Worm (Caenorhabditis elegans): Measurements from ENCODE around the gene C07B5.8.

ce11 chrX:9491439-9491838 is 45.1 kb downstream of the C07B5.8 start:
- TF ChIP-seq him-1 (tag; optimal IDR thresholded peaks at IDR 0.05) = no peak
- TF ChIP-seq dao-5 (tag; optimal IDR thresholded peaks at IDR 0.05) = no peak
- no peak for TF ChIP-seq W03F9.2 (tag; optimal IDR thresholded peaks at IDR 0.05)
